Worm (Caenorhabditis elegans): ENCODE measurements around the gene klp-4.

DNA sequence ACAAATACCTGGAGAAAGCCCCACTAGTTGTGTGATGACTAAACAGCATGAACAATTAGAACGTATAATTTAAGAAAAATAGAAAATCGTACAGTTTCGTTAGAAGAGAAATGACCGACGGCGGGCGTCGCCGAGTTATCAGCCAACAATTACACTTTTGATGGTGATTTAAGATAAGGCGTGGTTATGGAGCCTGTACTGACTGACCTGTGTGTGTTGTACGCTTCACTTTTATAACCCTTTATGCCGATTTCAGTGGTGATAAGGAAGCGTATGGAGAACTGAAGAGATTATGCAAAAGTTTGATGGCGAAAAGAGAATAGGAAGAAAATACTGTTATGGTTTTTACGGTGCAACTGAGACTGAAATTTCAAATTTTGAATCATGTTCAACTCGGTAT lies 25.4 kb downstream of the klp-4 start:
- TF ChIP-seq pha-4 (tag; optimal IDR thresholded peaks at IDR 0.05): peak; percentile 42
- no peak for TF ChIP-seq hmg-11 (tag; optimal IDR thresholded peaks at IDR 0.05)
- no peak for TF ChIP-seq nhr-76 (tag; optimal IDR thresholded peaks at IDR 0.05)
- TF ChIP-seq mdl-1 (tag; optimal IDR thresholded peaks at IDR 0.05): no peak
- TF ChIP-seq skn-1 (tag; optimal IDR thresholded peaks at IDR 0.05): no peak
- TF ChIP-seq daf-12 (tag; optimal IDR thresholded peaks at IDR 0.05): no peak

Measured in whole organism, L3 larva.